Worm (Caenorhabditis elegans) whole organism, early embryonic: ENCODE measurements around the gene hsp-3.

ENCODE experiments used
- B0310.2 ChIP-seq: sonication (generic microtip); optimal IDR thresholded peaks from 2 replicates; lab custom pipeline; 2016; ENCODE audit warnings: mild to moderate bottlenecking, missing genetic modification characterization, missing compliant biosample characterization
- F13C5.2 ChIP-seq: sonication (generic microtip); optimal IDR thresholded peaks from 2 replicates; lab custom pipeline; 2017; ENCODE audit warnings: mild to moderate bottlenecking, missing genetic modification characterization, inconsistent platforms, missing compliant biosample characterization
- aly-1 ChIP-seq: sonication (generic microtip); optimal IDR thresholded peaks from 2 replicates; lab custom pipeline; 2016; ENCODE audit warnings: missing genetic modification characterization, missing compliant biosample characterization
- ceh-13 ChIP-seq: fragments of 200-800 bp; sonication (Bioruptor generic); optimal IDR thresholded peaks from 2 replicates; lab custom pipeline; 2018; ENCODE audit warnings: mild to moderate bottlenecking, missing genetic modification characterization, missing compliant biosample characterization
- ceh-36 ChIP-seq: sonication (generic microtip); optimal IDR thresholded peaks from 2 replicates; lab custom pipeline; 2016; ENCODE audit warnings: missing genetic modification characterization, inconsistent platforms, missing compliant biosample characterization
- ets-7 ChIP-seq: sonication (generic microtip); optimal IDR thresholded peaks from 2 replicates; lab custom pipeline; 2016; ENCODE audit warnings: missing genotype, missing genetic modification characterization, missing compliant biosample characterization
- flt-1 ChIP-seq: fragments of 200-800 bp; sonication (Bioruptor generic); IDR thresholded peaks from 2 replicates; pipeline ENCODE4 v1.3.6; 2022; ENCODE audit warnings: missing genetic modification characterization, missing compliant biosample characterization
- hmbx-1 ChIP-seq: sonication (generic microtip); optimal IDR thresholded peaks from 2 replicates; lab custom pipeline; 2016; ENCODE audit warnings: mild to moderate bottlenecking, missing genetic modification characterization, missing compliant biosample characterization
- hmg-4 ChIP-seq: fragments of 200-800 bp; sonication (Bioruptor generic); optimal IDR thresholded peaks from 2 replicates; lab custom pipeline; 2018; ENCODE audit warnings: mild to moderate bottlenecking, missing genetic modification characterization, missing compliant biosample characterization
- hnd-1 ChIP-seq: sonication (generic microtip); optimal IDR thresholded peaks from 2 replicates; lab custom pipeline; 2016; ENCODE audit warnings: missing genetic modification characterization, missing compliant biosample characterization
- pes-1 ChIP-seq: fragments of 200-800 bp; sonication (Bioruptor generic); IDR thresholded peaks from 2 replicates; pipeline ENCODE4 v1.3.6; 2022; ENCODE audit warnings: missing genetic modification reagents, missing genetic modification characterization, missing compliant biosample characterization
- scrt-1 ChIP-seq: fragments of 200-800 bp; sonication (Bioruptor generic); IDR thresholded peaks from 2 replicates; pipeline ENCODE4 v1.3.6; 2022; ENCODE audit warnings: missing genetic modification characterization, missing compliant biosample characterization
- tbx-11 ChIP-seq: fragments of 200-800 bp; sonication (Bioruptor generic); IDR thresholded peaks from 2 replicates; pipeline ENCODE4 v1.3.6; 2022; ENCODE audit warnings: missing genetic modification characterization, missing compliant biosample characterization
- tbx-37 ChIP-seq: fragments of 200-800 bp; sonication (Bioruptor generic); conservative IDR thresholded peaks from 2 replicates; pipeline ENCODE4 v1.3.6; 2022; ENCODE audit warnings: missing genetic modification reagents, missing genetic modification characterization, missing compliant biosample characterization
- tra-4 ChIP-seq: sonication (generic microtip); optimal IDR thresholded peaks from 2 replicates; lab custom pipeline; 2017; ENCODE audit warnings: missing genetic modification characterization, missing compliant biosample characterization

hsp-3 gene

ce11 chrX:6041995-6042481 lies 49.9 kb downstream of the hsp-3 start:
- TF ChIP-seq pes-1 (GFP tag; lab: Robert Waterston, UW) = no peak
- TF ChIP-seq ets-7 (tag; lab: Kevin White, UChicago) = no peak
- TF ChIP-seq ceh-36 (tag; lab: Kevin White, UChicago) = no peak
- no peak for TF ChIP-seq tra-4
- no peak for TF ChIP-seq F13C5.2 (tag; lab: Kevin White, UChicago)
- TF ChIP-seq tbx-11 (GFP tag; lab: Robert Waterston, UW) = no peak
- TF ChIP-seq ceh-13 (GFP tag; lab: Kevin White, UChicago) = no peak
- no peak for TF ChIP-seq scrt-1 (GFP tag; lab: Robert Waterston, UW)
- no peak for TF ChIP-seq hmg-4
- no peak for TF ChIP-seq aly-1 (tag; lab: Kevin White, UChicago)
- TF ChIP-seq flt-1 (GFP tag; lab: Robert Waterston, UW) = no peak
- TF ChIP-seq B0310.2 = no peak
- no peak for TF ChIP-seq hnd-1 (tag; lab: Kevin White, UChicago)
- no peak for TF ChIP-seq hmbx-1

ce11 chrX:6041094-6041441 lies 50.9 kb downstream of the hsp-3 start:
- TF ChIP-seq B0310.2 (no peak), hmg-4 (no peak), hnd-1 (tag; lab: Kevin White, UChicago) (no peak), pes-1 (GFP tag; lab: Robert Waterston, UW) (no peak), tbx-37 (GFP tag; lab: Robert Waterston, UW) (no peak)

ce11 chrX:6040435-6041093 lies 51.4 kb downstream of the hsp-3 start:
- TF ChIP-seq hmg-4 (peak; percentile 56), tbx-37 (GFP tag; lab: Robert Waterston, UW) (no peak)

ce11 chrX:6039544-6039943 lies 52.4 kb downstream of the hsp-3 start, which contains the start of gene hsp-25:
hsp-25 (minus strand) TSS chrX:6039644.
- TF ChIP-seq hmbx-1 (no peak), B0310.2 (no peak), hmg-4 (no peak), scrt-1 (GFP tag; lab: Robert Waterston, UW) (no peak), ceh-36 (tag; lab: Kevin White, UChicago) (no peak)
